Fruit fly (Drosophila melanogaster): ENCODE results near the gene Boh2.

Boh2 gene

dm6 chr2L:11206604-11207238 is 27.9 kb downstream of the Boh2 start (continued):
- TF ChIP-seq dmrt11E (tag; optimal IDR thresholded peaks at IDR 0.05): peak; percentile 57
- TF ChIP-seq Sry-β (GFP tag; optimal IDR thresholded peaks at IDR 0.05): no peak
- no peak for TF ChIP-seq Ravus (GFP tag; IDR thresholded peaks at IDR 0.05)
- TF ChIP-seq CG17359 (tag; optimal IDR thresholded peaks at IDR 0.05): no peak
- peak; percentile 20 for TF ChIP-seq Asciz (GFP tag; optimal IDR thresholded peaks at IDR 0.05)
- TF ChIP-seq CG18262 (tag; optimal IDR thresholded peaks at IDR 0.05): peak; percentile 41
- no peak for TF ChIP-seq CG10274 (GFP tag; optimal IDR thresholded peaks at IDR 0.05)
- no peak for TF ChIP-seq lilli (GFP tag; optimal IDR thresholded peaks at IDR 0.05)
- no peak for TF ChIP-seq Hr3 (GFP tag; optimal IDR thresholded peaks at IDR 0.05)
- TF ChIP-seq row (GFP tag; IDR thresholded peaks at IDR 0.05): 0 out of 3 replicates have a peak, but pooled peaks have one; percentile 11
- peak; percentile 16 for TF ChIP-seq CG11398 (GFP tag; optimal IDR thresholded peaks at IDR 0.05)
- no peak for TF ChIP-seq repo (GFP tag; optimal IDR thresholded peaks at IDR 0.05)
- no peak for TF ChIP-seq HLH4C (GFP tag; IDR thresholded peaks at IDR 0.05; ENCODE audit: partially characterized antibody)
- no peak for TF ChIP-seq lov (optimal IDR thresholded peaks at IDR 0.05)
- TF ChIP-seq lov (GFP tag; IDR thresholded peaks at IDR 0.05): 0 out of 3 replicates have a peak, but pooled peaks have one; percentile 67
- TF ChIP-seq Stat92E (GFP tag; optimal IDR thresholded peaks at IDR 0.05): no peak
- TF ChIP-seq CG31441 (GFP tag; IDR thresholded peaks at IDR 0.05): no peak
- no peak for TF ChIP-seq amos (GFP tag; IDR thresholded peaks at IDR 0.05; ENCODE audit: partially characterized antibody)
- no peak for TF ChIP-seq CG6175 (GFP tag; IDR thresholded peaks at IDR 0.05)
- TF ChIP-seq CG4617 (GFP tag; optimal IDR thresholded peaks at IDR 0.05; ENCODE audit: borderline replicate concordance): no peak
- TF ChIP-seq CG16813 (GFP tag; IDR thresholded peaks at IDR 0.05; ENCODE audit: partially characterized antibody): no peak
- TF ChIP-seq CG12744 (GFP tag; optimal IDR thresholded peaks at IDR 0.05): no peak
- TF ChIP-seq CG10366 (GFP tag; IDR thresholded peaks at IDR 0.05): no peak
- no peak for TF ChIP-seq CG14050 (GFP tag; IDR thresholded peaks at IDR 0.05)
- peak; percentile 10 for TF ChIP-seq CG15479 (GFP tag; optimal IDR thresholded peaks at IDR 0.05)
- no peak for TF ChIP-seq CG42726 (GFP tag; IDR thresholded peaks at IDR 0.05; ENCODE audit: partially characterized antibody)
- no peak for TF ChIP-seq Tbp (GFP tag; optimal IDR thresholded peaks at IDR 0.05)
- no peak for TF ChIP-seq C15 (GFP tag; IDR thresholded peaks at IDR 0.05)
- TF ChIP-seq ind (GFP tag; optimal IDR thresholded peaks at IDR 0.05): no peak
- peak; percentile 54; the same call in 1 of the 2 replicates for TF ChIP-seq chm (GFP tag; IDR thresholded peaks at IDR 0.05)
- TF ChIP-seq CG10321 (GFP tag; IDR thresholded peaks at IDR 0.05): peak; percentile 60; the same call in 1 of the 2 replicates
- TF ChIP-seq org-1 (GFP tag; optimal IDR thresholded peaks at IDR 0.05): no peak
- TF ChIP-seq ftz-f1 (GFP tag; optimal IDR thresholded peaks at IDR 0.05): no peak
- no peak for TF ChIP-seq stc (GFP tag; IDR thresholded peaks at IDR 0.05)
- no peak for TF ChIP-seq dan (GFP tag; IDR thresholded peaks at IDR 0.05)
- TF ChIP-seq CG10209 (GFP tag; optimal IDR thresholded peaks at IDR 0.05): peak; percentile 40
- TF ChIP-seq CG12299 (tag; optimal IDR thresholded peaks at IDR 0.05): no peak
- TF ChIP-seq dimm (GFP tag; IDR thresholded peaks at IDR 0.05): no peak
- TF ChIP-seq Fer3 (tag; optimal IDR thresholded peaks at IDR 0.05): no peak
- peak; percentile 63 for TF ChIP-seq sr (GFP tag; IDR thresholded peaks at IDR 0.05)
- no peak for TF ChIP-seq Hr39 (optimal IDR thresholded peaks at IDR 0.05)
- TF ChIP-seq CG10565 (GFP tag; optimal IDR thresholded peaks at IDR 0.05): no peak
- no peak for TF ChIP-seq Aef1 (GFP tag; IDR thresholded peaks at IDR 0.05)
- TF ChIP-seq pzg (GFP tag; optimal IDR thresholded peaks at IDR 0.05): no peak
- peak; percentile 34 for TF ChIP-seq Lhr (GFP tag; optimal IDR thresholded peaks at IDR 0.05)
- no peak for TF ChIP-seq Oli (tag; optimal IDR thresholded peaks at IDR 0.05)
- TF ChIP-seq Gug (GFP tag; IDR thresholded peaks at IDR 0.05): no peak
- no peak for TF ChIP-seq CG8478 (optimal IDR thresholded peaks at IDR 0.05)
- no peak for TF ChIP-seq HLH54F (GFP tag; optimal IDR thresholded peaks at IDR 0.05)
- no peak for TF ChIP-seq Hmx (GFP tag; optimal IDR thresholded peaks at IDR 0.05)
- no peak for TF ChIP-seq CG16815 (GFP tag; optimal IDR thresholded peaks at IDR 0.05)

Data from whole organism, embryonic.